Worm (Caenorhabditis elegans): ENCODE data around the gene ugt-8.

Gene ugt-8

DNA sequence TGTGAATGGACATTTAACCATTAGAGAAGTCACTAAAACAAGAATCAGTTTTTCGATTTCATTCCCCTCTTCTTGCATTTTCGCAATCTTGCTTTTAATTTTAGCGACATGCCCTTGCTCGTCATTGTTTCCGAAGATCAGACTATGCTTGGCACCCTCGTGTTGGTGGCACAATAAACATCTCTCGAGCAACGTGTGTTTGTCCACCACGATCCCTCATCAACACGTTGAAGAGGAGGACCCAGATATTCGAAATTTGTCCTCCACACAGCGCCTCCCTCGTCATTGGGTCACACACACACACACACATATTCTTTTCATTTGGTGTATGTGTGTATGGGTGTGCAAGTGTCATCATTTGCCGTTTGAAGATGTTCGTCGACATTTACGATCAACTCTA is 38.4 kb upstream of the ugt-8 start, which contains the start of gene srd-32:
srd-32 (plus strand) TSS at position 301 of the 400 bp plus-strand sequence.
- TF ChIP-seq let-607 (tag; optimal IDR thresholded peaks at IDR 0.05) (no peak), Y53G8AR.9 (GFP tag; conservative IDR thresholded peaks at IDR 0.05) (no peak), efl-1 (GFP tag; optimal IDR thresholded peaks at IDR 0.05) (no peak)

DNA sequence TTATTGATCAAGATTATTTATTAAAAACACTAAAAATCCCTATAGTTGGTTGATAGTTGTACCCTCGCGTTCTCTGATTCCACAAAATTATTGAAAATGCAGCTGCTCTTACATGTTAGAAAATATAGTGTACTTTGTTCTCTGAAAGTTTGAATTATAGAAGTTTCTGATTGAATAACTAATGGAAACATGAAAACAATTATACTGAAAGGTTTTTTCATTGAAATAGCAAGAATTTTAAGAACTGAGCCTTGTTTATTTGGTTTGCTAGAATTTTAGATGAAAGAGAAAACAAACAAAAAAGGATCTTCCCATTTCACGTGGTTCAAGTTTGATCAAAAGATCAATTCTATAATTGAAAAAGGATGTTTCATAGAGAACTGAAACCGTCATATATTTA is 36.2 kb upstream of the ugt-8 start:
- no peak for TF ChIP-seq F49E8.2 (tag; optimal IDR thresholded peaks at IDR 0.05; ENCODE audit: insufficient read depth)
- TF ChIP-seq athp-1 (tag; optimal IDR thresholded peaks at IDR 0.05) = no peak
- TF ChIP-seq ztf-25 (GFP tag; IDR thresholded peaks at IDR 0.05) = no peak
- no peak for TF ChIP-seq efl-1 (GFP tag; optimal IDR thresholded peaks at IDR 0.05)
- no peak for TF ChIP-seq egrh-3 (GFP tag; IDR thresholded peaks at IDR 0.05)

DNA sequence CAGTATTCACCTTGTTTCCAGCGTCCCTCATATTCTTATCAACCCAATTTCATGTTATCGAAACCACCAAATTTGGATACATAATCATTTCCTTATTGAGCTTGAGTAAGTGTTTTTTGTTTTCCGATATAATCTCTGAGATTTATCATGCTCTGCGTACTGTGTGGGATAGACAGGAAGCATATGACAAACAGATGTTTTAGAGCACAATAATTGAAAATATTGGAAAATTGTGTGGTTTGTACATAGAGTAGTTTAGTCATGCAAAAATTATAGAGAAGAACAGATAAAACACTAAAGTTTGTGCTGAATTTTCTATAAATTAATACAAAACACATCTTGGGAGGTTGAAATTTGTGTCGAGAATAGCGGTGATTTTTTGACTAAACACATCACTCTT is 35.0 kb upstream of the ugt-8 start:
- no peak for TF ChIP-seq cebp-2 (GFP tag; IDR thresholded peaks at IDR 0.05)
- no peak for TF ChIP-seq B0336.3 (GFP tag; IDR thresholded peaks at IDR 0.05)
- no peak for TF ChIP-seq madf-8 (GFP tag; conservative IDR thresholded peaks at IDR 0.05)
- TF ChIP-seq gei-17 (GFP tag; optimal IDR thresholded peaks at IDR 0.05) = no peak
- TF ChIP-seq nhr-179 (tag; optimal IDR thresholded peaks at IDR 0.05) = no peak
- no peak for TF ChIP-seq egl-44 (GFP tag; IDR thresholded peaks at IDR 0.05)
- TF ChIP-seq ztf-25 (GFP tag; IDR thresholded peaks at IDR 0.05) = no peak
- no peak for TF ChIP-seq let-526 (GFP tag; IDR thresholded peaks at IDR 0.05)
- no peak for TF ChIP-seq snpc-1.3 (tag; optimal IDR thresholded peaks at IDR 0.05; ENCODE audit: insufficient read depth)
- TF ChIP-seq F57C9.4 (tag; optimal IDR thresholded peaks at IDR 0.05) = no peak
- no peak for TF ChIP-seq ztf-22 (GFP tag; optimal IDR thresholded peaks at IDR 0.05)
- TF ChIP-seq K11D2.4 (GFP tag; IDR thresholded peaks at IDR 0.05) = no peak
- no peak for TF ChIP-seq B0261.1 (tag; optimal IDR thresholded peaks at IDR 0.05)
- TF ChIP-seq let-607 (tag; optimal IDR thresholded peaks at IDR 0.05) = no peak
- TF ChIP-seq pbrm-1 (GFP tag; IDR thresholded peaks at IDR 0.05) = no peak
- TF ChIP-seq dox-1 (GFP tag; IDR thresholded peaks at IDR 0.05) = no peak
- TF ChIP-seq rcor-1 (GFP tag; IDR thresholded peaks at IDR 0.05) = no peak

DNA sequence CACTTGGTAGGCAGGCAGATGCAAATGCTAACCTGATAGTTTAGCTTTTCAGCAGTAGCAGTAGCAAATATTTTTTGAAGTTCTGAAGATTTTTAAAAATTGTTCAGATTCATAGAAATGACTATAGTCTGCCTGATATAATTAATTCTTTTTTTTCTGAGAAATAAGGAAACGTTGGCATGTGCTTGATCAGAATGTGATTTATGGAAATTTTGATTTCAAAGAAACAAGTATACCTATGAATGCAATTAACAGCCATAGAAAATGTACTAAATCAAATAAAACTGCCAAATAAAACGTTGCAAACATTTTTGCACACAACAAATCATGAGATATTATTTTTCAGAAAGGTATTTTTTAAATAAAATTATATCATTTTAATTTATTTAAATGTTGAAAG is 33.1 kb upstream of the ugt-8 start:
- no peak for TF ChIP-seq Y53F4B.3 (GFP tag; IDR thresholded peaks at IDR 0.05)
- no peak for TF ChIP-seq F37B4.10 (GFP tag; IDR thresholded peaks at IDR 0.05)
- no peak for TF ChIP-seq hlh-12 (tag; optimal IDR thresholded peaks at IDR 0.05)
- no peak for TF ChIP-seq ztf-26 (tag; optimal IDR thresholded peaks at IDR 0.05)
- TF ChIP-seq ceh-58 (GFP tag; IDR thresholded peaks at IDR 0.05) = no peak
- no peak for TF ChIP-seq F49E8.2 (tag; optimal IDR thresholded peaks at IDR 0.05; ENCODE audit: insufficient read depth)
- no peak for TF ChIP-seq egl-18 (GFP tag; IDR thresholded peaks at IDR 0.05)
- no peak for TF ChIP-seq ccch-3 (GFP tag; optimal IDR thresholded peaks at IDR 0.05)
- no peak for TF ChIP-seq lin-26 (GFP tag; IDR thresholded peaks at IDR 0.05)
- TF ChIP-seq C06A6.2 (GFP tag; conservative IDR thresholded peaks at IDR 0.05) = no peak
- no peak for TF ChIP-seq ceh-79 (tag; optimal IDR thresholded peaks at IDR 0.05)
- TF ChIP-seq F52B5.7 (tag; optimal IDR thresholded peaks at IDR 0.05) = no peak
- TF ChIP-seq mxl-1 (tag; optimal IDR thresholded peaks at IDR 0.05) = no peak
- TF ChIP-seq mes-4 (tag; optimal IDR thresholded peaks at IDR 0.05) = no peak
- TF ChIP-seq cebp-1 (GFP tag; IDR thresholded peaks at IDR 0.05) = no peak
- no peak for TF ChIP-seq cebp-1 (tag; optimal IDR thresholded peaks at IDR 0.05)

All from whole organism, young adult.